Fruit fly (Drosophila melanogaster): Measurements from ENCODE around the gene CG14770.

The CG14770 gene

dm6 chrX:1399056-1400003, 30.3 kb downstream of the CG14770 start (continued):
- TF ChIP-seq mam (GFP tag; optimal IDR thresholded peaks at IDR 0.05) (no peak), lov (optimal IDR thresholded peaks at IDR 0.05) (no peak), lov (GFP tag; IDR thresholded peaks at IDR 0.05) (peak; percentile 80; the same call in 1 of the 3 replicates), Sox100B (GFP tag; optimal IDR thresholded peaks at IDR 0.05) (peak; percentile 1), CG10147 (GFP tag; optimal IDR thresholded peaks at IDR 0.05) (no peak), jing (GFP tag; optimal IDR thresholded peaks at IDR 0.05) (no peak), CG43689 (GFP tag; IDR thresholded peaks at IDR 0.05) (no peak), chif (GFP tag; optimal IDR thresholded peaks at IDR 0.05) (no peak), CG7963 (GFP tag; IDR thresholded peaks at IDR 0.05; ENCODE audit: partially characterized antibody) (0 out of 3 replicates have a peak, but pooled peaks have one; percentile 24), E2f2 (GFP tag; IDR thresholded peaks at IDR 0.05) (peak; percentile 85), CG4730 (GFP tag; IDR thresholded peaks at IDR 0.05) (no peak), Deaf1 (tag; optimal IDR thresholded peaks at IDR 0.05) (peak; percentile 85), CG17912 (GFP tag; optimal IDR thresholded peaks at IDR 0.05) (peak; percentile 4), CG4617 (GFP tag; optimal IDR thresholded peaks at IDR 0.05; ENCODE audit: borderline replicate concordance) (no peak), repo (GFP tag; optimal IDR thresholded peaks at IDR 0.05) (no peak), CG6254 (GFP tag; optimal IDR thresholded peaks at IDR 0.05) (peak; percentile 18), CG18764 (GFP tag; optimal IDR thresholded peaks at IDR 0.05) (no peak), Ravus (GFP tag; IDR thresholded peaks at IDR 0.05) (no peak), CG31441 (GFP tag; IDR thresholded peaks at IDR 0.05) (no peak), CG18011 (GFP tag; optimal IDR thresholded peaks at IDR 0.05) (peak; percentile 14), Fer1 (GFP tag; optimal IDR thresholded peaks at IDR 0.05) (peak; percentile 21), CG3726 (GFP tag; IDR thresholded peaks at IDR 0.05) (no peak), CG1233 (GFP tag; optimal IDR thresholded peaks at IDR 0.05) (no peak), CG5245 (GFP tag; optimal IDR thresholded peaks at IDR 0.05) (peak; percentile 9), CG3838 (GFP tag; optimal IDR thresholded peaks at IDR 0.05) (no peak), Ada2b (GFP tag; IDR thresholded peaks at IDR 0.05) (no peak), sens-2 (GFP tag; IDR thresholded peaks at IDR 0.05) (no peak), Dfd (GFP tag; optimal IDR thresholded peaks at IDR 0.05) (no peak), Opbp (GFP tag; IDR thresholded peaks at IDR 0.05; ENCODE audit: partially characterized antibody) (peak; percentile 52; the same call in 2 of the 3 replicates), CG10959 (GFP tag; IDR thresholded peaks at IDR 0.05) (no peak), CG6175 (GFP tag; IDR thresholded peaks at IDR 0.05) (0 out of 3 replicates have a peak, but pooled peaks have one; percentile 42), CG18476 (GFP tag; optimal IDR thresholded peaks at IDR 0.05) (no peak), Hsf (GFP tag; optimal IDR thresholded peaks at IDR 0.05) (peak; percentile 14), CG17612 (GFP tag; IDR thresholded peaks at IDR 0.05) (no peak), C15 (GFP tag; IDR thresholded peaks at IDR 0.05) (no peak), sr (GFP tag; IDR thresholded peaks at IDR 0.05) (peak; percentile 77), Lpt (GFP tag; optimal IDR thresholded peaks at IDR 0.05) (no peak), Poxn (GFP tag; IDR thresholded peaks at IDR 0.05) (no peak), CG8924 (tag; optimal IDR thresholded peaks at IDR 0.05) (peak; percentile 3), Hey (tag; optimal IDR thresholded peaks at IDR 0.05) (peak; percentile 30), sd (tag; optimal IDR thresholded peaks at IDR 0.05) (peak; percentile 83), Rfx (GFP tag; IDR thresholded peaks at IDR 0.05) (peak; percentile 27), Taf1 (GFP tag; IDR thresholded peaks at IDR 0.05) (no peak), cato (GFP tag; optimal IDR thresholded peaks at IDR 0.05; ENCODE audit: borderline replicate concordance) (no peak), CG4424 (GFP tag; optimal IDR thresholded peaks at IDR 0.05) (no peak), CG15601 (tag; optimal IDR thresholded peaks at IDR 0.05) (no peak), CG17186 (GFP tag; optimal IDR thresholded peaks at IDR 0.05) (no peak), CG10366 (GFP tag; IDR thresholded peaks at IDR 0.05) (no peak), B-H1 (GFP tag; IDR thresholded peaks at IDR 0.05) (no peak), CG4328 (GFP tag; optimal IDR thresholded peaks at IDR 0.05) (peak; percentile 45)
